Fruit fly (Drosophila melanogaster) whole organism, embryonic: ENCODE results near the gene CG16758.

Experiments used
- CG10147 ChIP-seq: fragments of 200-800 bp; sonication (Bioruptor generic); optimal IDR thresholded peaks from 2 replicates; lab custom pipeline; 2019; ENCODE audit warnings: missing biosample characterization, mild to moderate bottlenecking, missing genetic modification characterization, moderate library complexity
- CG10543 ChIP-seq: fragments of 200-800 bp; sonication (Bioruptor generic); optimal IDR thresholded peaks from 3 replicates; lab custom pipeline; 2017; ENCODE audit warnings: missing biosample characterization, mild to moderate bottlenecking, missing genetic modification characterization, moderate library complexity
- CG12391 ChIP-seq: fragments of 200-800 bp; sonication (Bioruptor generic); optimal IDR thresholded peaks from 3 replicates; lab custom pipeline; 2018; ENCODE audit warnings: missing biosample characterization, mild to moderate bottlenecking, missing genetic modification characterization, moderate library complexity
- CG13624 ChIP-seq: fragments of 200-800 bp; sonication (Bioruptor generic); optimal IDR thresholded peaks from 2 replicates; lab custom pipeline; 2016; ENCODE audit warnings: missing biosample characterization, missing genetic modification characterization
- CG1529 ChIP-seq: fragments of 200-800 bp; sonication (Bioruptor generic); optimal IDR thresholded peaks from 3 replicates; lab custom pipeline; 2018; ENCODE audit warnings: missing biosample characterization, missing genetic modification characterization
- CG17328 ChIP-seq: fragments of 200-800 bp; sonication (Bioruptor generic); IDR thresholded peaks from 2 replicates; pipeline ENCODE4 v1.3.6; 2022; ENCODE audit warnings: missing biosample characterization, missing genetic modification characterization
- CG17912 ChIP-seq: fragments of 200-800 bp; sonication (Bioruptor generic); optimal IDR thresholded peaks from 2 replicates; lab custom pipeline; 2018; ENCODE audit warnings: missing biosample characterization, mild to moderate bottlenecking, missing genetic modification characterization
- CG2129 ChIP-seq: fragments of 200-800 bp; sonication (Bioruptor generic); IDR thresholded peaks from 2 replicates; pipeline ENCODE4 v1.3.6; 2022; ENCODE audit warnings: missing biosample characterization, missing genetic modification characterization; ENCODE audit not compliant: partially characterized antibody
- CG2199 ChIP-seq: fragments of 200-800 bp; sonication (Bioruptor generic); IDR thresholded peaks from 3 replicates; pipeline ENCODE4 v1.3.6; 2022; ENCODE audit warnings: missing biosample characterization, missing genetic modification characterization
- CG2875 ChIP-seq: fragments of 200-800 bp; sonication (Bioruptor generic); optimal IDR thresholded peaks from 2 replicates; lab custom pipeline; 2017; ENCODE audit warnings: missing biosample characterization, mild to moderate bottlenecking, missing genetic modification characterization, missing genetic modification reagents
- CG3281 ChIP-seq: fragments of 200-800 bp; sonication (Bioruptor generic); optimal IDR thresholded peaks from 3 replicates; lab custom pipeline; 2017; ENCODE audit warnings: missing biosample characterization, mild to moderate bottlenecking, missing genetic modification characterization
- CG34376 ChIP-seq: fragments of 200-800 bp; sonication (Bioruptor generic); optimal IDR thresholded peaks from 2 replicates; lab custom pipeline; 2018; ENCODE audit warnings: missing biosample characterization, mild to moderate bottlenecking, missing genetic modification characterization
- CG4328 ChIP-seq: fragments of 200-800 bp; sonication (Bioruptor generic); optimal IDR thresholded peaks from 3 replicates; lab custom pipeline; 2017; ENCODE audit warnings: missing biosample characterization, missing genetic modification reagents, missing genetic modification characterization
- CG4707 ChIP-seq: fragments of 200-800 bp; sonication (Bioruptor generic); optimal IDR thresholded peaks from 2 replicates; lab custom pipeline; 2018; ENCODE audit warnings: missing biosample characterization, mild to moderate bottlenecking, missing genetic modification characterization, moderate library complexity
- CG7987 ChIP-seq: fragments of 200-800 bp; sonication (Bioruptor generic); optimal IDR thresholded peaks from 2 replicates; lab custom pipeline; 2018; ENCODE audit warnings: missing biosample characterization, mild to moderate bottlenecking, missing genetic modification characterization, moderate library complexity
- CG8290 ChIP-seq, 3 experiments: fragments of 200-800 bp; sonication (Bioruptor generic); optimal IDR thresholded peaks; 2 replicates each; lab custom pipeline; 2016 to 2019; ENCODE audit warnings: missing biosample characterization in 3 of 3, missing genetic modification characterization in 3 of 3, mild to moderate bottlenecking in 2 of 3, moderate library complexity in 1 of 3
- CG8924 ChIP-seq: fragments of 200-800 bp; optimal IDR thresholded peaks from 3 replicates; lab custom pipeline; 2019; ENCODE audit warnings: missing biosample characterization, mild to moderate bottlenecking, missing genetic modification characterization, moderate library complexity
- CoRest ChIP-seq: fragments of 200-800 bp; sonication (Bioruptor generic); optimal IDR thresholded peaks from 3 replicates; lab custom pipeline; 2018; ENCODE audit warnings: missing biosample characterization, mild to moderate bottlenecking, missing genetic modification characterization, moderate library complexity
- D19A ChIP-seq: fragments of 200-800 bp; optimal IDR thresholded peaks from 3 replicates; lab custom pipeline; 2019; ENCODE audit warnings: missing biosample characterization, mild to moderate bottlenecking, missing genetic modification characterization, moderate library complexity
- Fer3 ChIP-seq: fragments of 200-800 bp; sonication (Bioruptor generic); optimal IDR thresholded peaks from 2 replicates; lab custom pipeline; 2018; ENCODE audit warnings: missing biosample characterization, mild to moderate bottlenecking, missing genetic modification characterization, moderate library complexity
- H15 ChIP-seq: fragments of 200-800 bp; sonication (Bioruptor generic); IDR thresholded peaks from 3 replicates; pipeline ENCODE4 v1.3.6; 2022; ENCODE audit warnings: missing biosample characterization, missing genetic modification characterization
- Hr3 ChIP-seq: fragments of 200-800 bp; sonication (Bioruptor generic); optimal IDR thresholded peaks from 3 replicates; lab custom pipeline; 2016; ENCODE audit warnings: missing biosample characterization, missing genetic modification characterization
- Hr39 ChIP-seq: fragments of >200 bp; optimal IDR thresholded peaks from 2 replicates; lab custom pipeline; 2017
- Hr78 ChIP-seq, 2 experiments: fragments of 200-800 bp in 1 of 2; fragments of >200 bp in 1 of 2; sonication (Bioruptor generic) in 1 of 2; optimal IDR thresholded peaks; 2 replicates each; lab custom pipeline; 2017 to 2019; ENCODE audit warnings: missing biosample characterization in 2 of 2, missing genetic modification characterization in 2 of 2, mild to moderate bottlenecking in 1 of 2, moderate library complexity in 1 of 2
- MESR4 ChIP-seq: fragments of 200-800 bp; sonication (Bioruptor generic); optimal IDR thresholded peaks from 2 replicates; lab custom pipeline; 2018; ENCODE audit warnings: missing biosample characterization, mild to moderate bottlenecking, missing genetic modification characterization, moderate library complexity
- Meics ChIP-seq: fragments of 200-800 bp; sonication (Bioruptor generic); optimal IDR thresholded peaks from 2 replicates; lab custom pipeline; 2017; ENCODE audit warnings: missing biosample characterization, mild to moderate bottlenecking, missing genetic modification characterization
- Myb ChIP-seq: fragments of 200-800 bp; sonication (Bioruptor generic); optimal IDR thresholded peaks from 2 replicates; lab custom pipeline; 2016; ENCODE audit warnings: missing biosample characterization, missing genetic modification characterization
- NC2β ChIP-seq: fragments of 200-800 bp; sonication (Bioruptor generic); optimal IDR thresholded peaks from 2 replicates; lab custom pipeline; 2016; ENCODE audit warnings: missing biosample characterization, missing genetic modification characterization
- Neu2 ChIP-seq: fragments of 200-800 bp; sonication (Bioruptor generic); optimal IDR thresholded peaks from 3 replicates; lab custom pipeline; 2016; ENCODE audit warnings: missing biosample characterization, missing genetic modification characterization, borderline replicate concordance
- Oli ChIP-seq: fragments of 200-800 bp; sonication (Bioruptor generic); optimal IDR thresholded peaks from 2 replicates; lab custom pipeline; 2018; ENCODE audit warnings: missing biosample characterization, mild to moderate bottlenecking, missing genetic modification characterization, moderate library complexity
- Xrp1 ChIP-seq: fragments of 200-800 bp; sonication (Bioruptor generic); IDR thresholded peaks from 2 replicates; pipeline ENCODE4 v1.3.6; 2022; ENCODE audit warnings: missing biosample characterization, missing genetic modification characterization
- ab ChIP-seq: fragments of 200-800 bp; sonication (Bioruptor generic); optimal IDR thresholded peaks from 2 replicates; lab custom pipeline; 2016; ENCODE audit warnings: missing biosample characterization, missing genetic modification characterization
- ac ChIP-seq: fragments of 200-800 bp; sonication (Bioruptor generic); optimal IDR thresholded peaks from 3 replicates; lab custom pipeline; 2017; ENCODE audit warnings: missing biosample characterization, mild to moderate bottlenecking, missing genetic modification characterization
- btn ChIP-seq: fragments of 200-800 bp; sonication (Bioruptor generic); optimal IDR thresholded peaks from 2 replicates; lab custom pipeline; 2016; ENCODE audit warnings: missing biosample characterization, missing genetic modification characterization
- chm ChIP-seq: fragments of 200-800 bp; sonication (Bioruptor generic); IDR thresholded peaks from 2 replicates; pipeline ENCODE4 v1.3.6; 2022; ENCODE audit warnings: missing biosample characterization, missing genetic modification characterization
- ci ChIP-seq: fragments of 200-800 bp; sonication (Bioruptor generic); IDR thresholded peaks from 3 replicates; pipeline ENCODE4 v1.3.6; 2022; ENCODE audit warnings: missing biosample characterization, missing genetic modification characterization
- crc ChIP-seq: fragments of 200-800 bp; sonication (Bioruptor generic); optimal IDR thresholded peaks from 2 replicates; lab custom pipeline; 2016; ENCODE audit warnings: missing biosample characterization, missing genetic modification characterization
- cwo ChIP-seq: fragments of 200-800 bp; sonication (Bioruptor generic); optimal IDR thresholded peaks from 3 replicates; lab custom pipeline; 2017; ENCODE audit warnings: missing biosample characterization, missing genetic modification characterization, mild to moderate bottlenecking, moderate library complexity, missing genetic modification reagents
- dmrt11E ChIP-seq: fragments of 200-800 bp; sonication (Bioruptor generic); optimal IDR thresholded peaks from 3 replicates; lab custom pipeline; 2018; ENCODE audit warnings: missing biosample characterization, mild to moderate bottlenecking, missing genetic modification characterization, moderate library complexity
- fd64A ChIP-seq: fragments of 200-800 bp; sonication (Bioruptor generic); optimal IDR thresholded peaks from 3 replicates; lab custom pipeline; 2018; ENCODE audit warnings: missing biosample characterization, mild to moderate bottlenecking, missing genetic modification characterization
- fd96Cb ChIP-seq: fragments of 200-800 bp; sonication (Bioruptor generic); optimal IDR thresholded peaks from 2 replicates; lab custom pipeline; 2018; ENCODE audit warnings: missing biosample characterization, mild to moderate bottlenecking, missing genetic modification characterization, moderate library complexity
- gem ChIP-seq: fragments of 200-800 bp; sonication (Bioruptor generic); optimal IDR thresholded peaks from 2 replicates; lab custom pipeline; 2019; ENCODE audit warnings: missing biosample characterization, mild to moderate bottlenecking, missing genetic modification characterization, moderate library complexity
- nau ChIP-seq: fragments of 200-800 bp; sonication (Bioruptor generic); optimal IDR thresholded peaks from 3 replicates; lab custom pipeline; 2017; ENCODE audit warnings: missing biosample characterization, mild to moderate bottlenecking, missing genetic modification characterization, missing genetic modification reagents
- pfk ChIP-seq: fragments of 200-800 bp; sonication (Bioruptor generic); optimal IDR thresholded peaks from 2 replicates; lab custom pipeline; 2018; ENCODE audit warnings: missing biosample characterization, mild to moderate bottlenecking, missing genetic modification characterization, moderate library complexity
- salm ChIP-seq: fragments of 200-800 bp; sonication (Bioruptor generic); optimal IDR thresholded peaks from 2 replicates; lab custom pipeline; 2018; ENCODE audit warnings: missing biosample characterization, mild to moderate bottlenecking, missing genetic modification characterization
- sc ChIP-seq, 3 experiments: fragments of >200 bp in 2 of 3; fragments of 200-800 bp in 1 of 3; sonication (Bioruptor generic) in 1 of 3; optimal IDR thresholded peaks; 2 replicates in 2 of 3; 3 replicates in 1 of 3; lab custom pipeline; 2017; ENCODE audit warnings: mild to moderate bottlenecking in 1 of 3, missing biosample characterization in 1 of 3, missing genetic modification characterization in 1 of 3, missing genetic modification reagents in 1 of 3
- sqz ChIP-seq: fragments of 200-800 bp; sonication (Bioruptor generic); optimal IDR thresholded peaks from 3 replicates; lab custom pipeline; 2018; ENCODE audit warnings: missing biosample characterization, mild to moderate bottlenecking, missing genetic modification characterization
- tap ChIP-seq: fragments of 200-800 bp; optimal IDR thresholded peaks from 3 replicates; lab custom pipeline; 2019; ENCODE audit warnings: missing biosample characterization, mild to moderate bottlenecking, missing genetic modification characterization, moderate library complexity

Gene CG16758

dm6 chr3L:2489438-2489837 lies 14.0 kb downstream of the CG16758 start (continued):
- TF ChIP-seq Meics (GFP tag; lab: Kevin White, UChicago) = peak; percentile 22
- TF ChIP-seq sqz (GFP tag; lab: Kevin White, UChicago) = peak; percentile 43
- TF ChIP-seq CG34376 (GFP tag; lab: Kevin White, UChicago) = peak; percentile 12
- peak; percentile 4 for TF ChIP-seq CoRest (tag; lab: Kevin White, UChicago)
- peak; percentile 2 for TF ChIP-seq CG12391 (tag; lab: Kevin White, UChicago)
- peak; percentile 36 for TF ChIP-seq CG8924 (tag; lab: Kevin White, UChicago)
- TF ChIP-seq CG13624 (GFP tag; lab: Kevin White, UChicago) = no peak
- TF ChIP-seq CG10147 (GFP tag; lab: Kevin White, UChicago) = peak; percentile 15
- peak; percentile 47 for TF ChIP-seq NC2β (GFP tag; lab: Kevin White, UChicago)
- TF ChIP-seq Myb = no peak
- peak; percentile 27 for TF ChIP-seq CG10543 (GFP tag; lab: Kevin White, UChicago)
- TF ChIP-seq sc (optimal IDR thresholded peaks at IDR 0.05; lab: Kevin White, UChicago) = no peak
- TF ChIP-seq sc (GFP tag; optimal IDR thresholded peaks at IDR 0.05; lab: Kevin White, UChicago) = peak; percentile 26
- peak; percentile 68 for TF ChIP-seq Xrp1 (GFP tag; lab: Robert Waterston, UW)
- peak; percentile 72 for TF ChIP-seq nau (GFP tag; lab: Kevin White, UChicago)
- TF ChIP-seq crc (GFP tag; lab: Kevin White, UChicago) = no peak
- no peak for TF ChIP-seq cwo (GFP tag; lab: Kevin White, UChicago)
- TF ChIP-seq salm = peak; percentile 43
- peak; percentile 12 for TF ChIP-seq btn (GFP tag; lab: Kevin White, UChicago)
- TF ChIP-seq D19A (tag; lab: Kevin White, UChicago) = peak; percentile 32
- peak; percentile 83 for TF ChIP-seq fd64A (GFP tag; lab: Kevin White, UChicago)
- peak; percentile 46 for TF ChIP-seq dmrt11E (tag; lab: Kevin White, UChicago)
- TF ChIP-seq MESR4 (GFP tag; lab: Kevin White, UChicago) = no peak
- peak; percentile 24; the same call in 1 of the 2 replicates for TF ChIP-seq chm (GFP tag; lab: Robert Waterston, UW)
- TF ChIP-seq CG2875 (GFP tag; lab: Kevin White, UChicago) = peak; percentile 59
- no peak for TF ChIP-seq CG2199 (GFP tag; lab: Robert Waterston, UW)
- no peak for TF ChIP-seq ab
- peak; percentile 33 for TF ChIP-seq Fer3 (tag; lab: Kevin White, UChicago)
- peak; percentile 80 for TF ChIP-seq CG7987 (GFP tag; lab: Kevin White, UChicago)
- TF ChIP-seq Hr39 (lab: Kevin White, UChicago) = no peak
- TF ChIP-seq Neu2 (GFP tag; lab: Kevin White, UChicago) = no peak
- no peak for TF ChIP-seq CG8290 (GFP tag; optimal IDR thresholded peaks at IDR 0.05; lab: Kevin White, UChicago)
- TF ChIP-seq CG8290 (tag; optimal IDR thresholded peaks at IDR 0.05; lab: Kevin White, UChicago) = peak; percentile 45 to 57
- TF ChIP-seq Hr3 = no peak
- TF ChIP-seq CG3281 = peak; percentile 46
- peak; percentile 8 for TF ChIP-seq fd96Cb (tag; lab: Kevin White, UChicago)
- no peak for TF ChIP-seq CG2129
- no peak for TF ChIP-seq H15 (GFP tag; lab: Robert Waterston, UW)
- TF ChIP-seq CG4328 (GFP tag; lab: Kevin White, UChicago) = peak; percentile 62
- peak in 1 of 2 experiments; percentile 46 for TF ChIP-seq Hr78 (GFP tag; optimal IDR thresholded peaks at IDR 0.05; lab: Kevin White, UChicago)
- TF ChIP-seq gem (tag; lab: Kevin White, UChicago) = peak; percentile 50
- peak; percentile 55 for TF ChIP-seq CG1529
- TF ChIP-seq ci (GFP tag; lab: Robert Waterston, UW) = peak; percentile 79; the same call in 2 of the 3 replicates
- TF ChIP-seq CG4707 (GFP tag; lab: Kevin White, UChicago) = peak; percentile 56
- TF ChIP-seq pfk (GFP tag; lab: Kevin White, UChicago) = peak; percentile 7
- TF ChIP-seq tap (tag; lab: Kevin White, UChicago) = peak; percentile 53
- TF ChIP-seq CG17912 (GFP tag; lab: Kevin White, UChicago) = peak; percentile 54
- TF ChIP-seq ac (GFP tag; lab: Kevin White, UChicago) = peak; percentile 76
- no peak for TF ChIP-seq Oli
- TF ChIP-seq CG17328 (GFP tag; lab: Robert Waterston, UW) = peak; percentile 40; the same call in 1 of the 2 replicates
